Worm (Caenorhabditis elegans) whole organism, early embryonic: Measurements from ENCODE around the gene vang-1.

Source experiments
- ama-1 ChIP-seq: fragments of 150-350 bp; optimal IDR thresholded peaks from 2 replicates; lab custom pipeline; 2014
- ceh-36 ChIP-seq: sonication (generic microtip); optimal IDR thresholded peaks from 2 replicates; lab custom pipeline; 2016; ENCODE audit warnings: missing genetic modification characterization, inconsistent platforms, missing compliant biosample characterization
- hmbx-1 ChIP-seq: sonication (generic microtip); optimal IDR thresholded peaks from 2 replicates; lab custom pipeline; 2016; ENCODE audit warnings: mild to moderate bottlenecking, missing genetic modification characterization, missing compliant biosample characterization
- sea-1 ChIP-seq: fragments of 200-800 bp; sonication (Bioruptor generic); conservative IDR thresholded peaks from 2 replicates; pipeline ENCODE4 v1.3.6; 2022; ENCODE audit warnings: missing genetic modification characterization, missing compliant biosample characterization
- tbx-37 ChIP-seq: fragments of 200-800 bp; sonication (Bioruptor generic); conservative IDR thresholded peaks from 2 replicates; pipeline ENCODE4 v1.3.6; 2022; ENCODE audit warnings: missing genetic modification reagents, missing genetic modification characterization, missing compliant biosample characterization
- tra-4 ChIP-seq: sonication (generic microtip); optimal IDR thresholded peaks from 2 replicates; lab custom pipeline; 2017; ENCODE audit warnings: missing genetic modification characterization, missing compliant biosample characterization

DNA sequence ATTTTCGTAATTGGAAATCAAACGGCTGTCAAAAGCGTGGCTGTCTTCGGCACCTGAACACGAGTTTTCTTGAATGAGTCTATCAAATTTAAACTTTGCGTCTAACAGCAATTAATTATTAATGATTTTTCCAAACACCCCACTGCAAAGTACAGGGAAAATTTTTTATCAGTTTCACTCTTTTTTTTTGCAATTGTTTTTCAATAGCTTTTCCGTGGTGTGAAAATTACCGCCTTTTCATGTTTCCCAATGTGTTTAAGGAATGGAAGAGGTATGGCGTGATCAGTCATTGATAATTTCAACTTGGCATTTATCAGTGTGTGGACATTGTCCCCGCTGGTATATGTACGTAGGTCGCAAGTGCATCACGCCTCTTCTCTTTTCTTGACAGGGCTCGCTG, 46.2 kb downstream of the vang-1 start:
- TF ChIP-seq ama-1: no peak
- no peak for TF ChIP-seq sea-1
- TF ChIP-seq tbx-37 (GFP tag; lab: Robert Waterston, UW): no peak
- no peak for TF ChIP-seq ceh-36 (tag; lab: Kevin White, UChicago)
- TF ChIP-seq hmbx-1: no peak
- no peak for TF ChIP-seq tra-4 (tag; lab: Kevin White, UChicago)
